Worm (Caenorhabditis elegans) whole organism, L4/young adult: ENCODE measurements around the gene pdzd-8.

ENCODE experiments used
- W03F9.2 ChIP-seq: fragments of 150-350 bp; optimal IDR thresholded peaks from 2 replicates; lab custom pipeline; 2014; ENCODE audit warnings: missing biosample characterization, missing genetic modification characterization
- dao-5 ChIP-seq: sonication (generic microtip); optimal IDR thresholded peaks from 2 replicates; lab custom pipeline; 2016; ENCODE audit warnings: missing genotype, missing genetic modification characterization, moderate library complexity, missing compliant biosample characterization
- him-1 ChIP-seq: sonication (generic microtip); optimal IDR thresholded peaks from 2 replicates; lab custom pipeline; 2016; ENCODE audit warnings: missing genotype, missing genetic modification reagents, missing genetic modification characterization, missing compliant biosample characterization

DNA sequence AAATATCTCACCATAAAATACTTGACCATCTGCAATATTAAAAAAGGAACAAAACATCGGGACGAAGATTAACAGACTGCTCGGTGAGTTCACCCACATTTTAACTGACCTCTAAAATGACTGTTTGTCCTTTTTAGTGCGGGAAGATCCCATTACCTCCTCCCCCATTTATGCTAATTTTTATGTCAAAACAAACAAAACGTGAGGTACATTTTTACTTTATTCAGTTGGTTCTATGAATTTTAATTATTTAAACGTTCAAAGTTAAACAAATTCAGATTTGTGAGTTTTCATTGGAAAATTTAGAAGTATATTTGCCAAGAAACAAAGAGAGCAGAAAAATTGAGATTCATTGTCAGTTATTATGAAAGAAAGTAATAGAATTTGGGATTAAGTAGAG lies 27.3 kb downstream of the pdzd-8 start, which contains the start of gene C53D6.8:
- TF ChIP-seq him-1 (tag; lab: Kevin White, UChicago) (no peak), dao-5 (tag; lab: Kevin White, UChicago) (no peak), W03F9.2 (tag; lab: Kevin White, UChicago) (no peak)
